Worm (Caenorhabditis elegans) whole organism, L3 larva: Measurements from ENCODE around the gene hpo-6.

Source experiments
- fos-1 ChIP-seq: fragments of 150-350 bp; optimal IDR thresholded peaks from 2 replicates; lab custom pipeline; 2014; ENCODE audit warnings: missing biosample characterization, missing genetic modification characterization
- nhr-11 ChIP-seq: fragments of 150-350 bp; optimal IDR thresholded peaks from 2 replicates; lab custom pipeline; 2014; ENCODE audit warnings: missing biosample characterization, missing genetic modification characterization

- no peak for TF ChIP-seq fos-1 (tag; lab: Kevin White, UChicago)
- no peak for TF ChIP-seq nhr-11 (tag; lab: Kevin White, UChicago)
Observed at ce11 chrIV:1555021-1555720, 6.8 kb upstream of the hpo-6 start, which contains the start of gene C34H4.1.
